Fruit fly (Drosophila melanogaster) whole organism, wandering third instar larva: ENCODE data around the gene CG7135.

Experiments used
- CG32264 ChIP-seq: fragments of 200-800 bp; sonication (Bioruptor generic); optimal IDR thresholded peaks from 2 replicates; lab custom pipeline; 2016; ENCODE audit warnings: missing biosample characterization, missing genetic modification characterization
- CG9705 ChIP-seq: fragments of 200-800 bp; sonication (Bioruptor generic); optimal IDR thresholded peaks from 2 replicates; lab custom pipeline; 2018; ENCODE audit warnings: missing biosample characterization, mild to moderate bottlenecking, missing genetic modification characterization
- Dif ChIP-seq: fragments of 200-275, 200-300 bp; sonication (Bioruptor generic); optimal IDR thresholded peaks from 2 replicates; lab custom pipeline; 2018; ENCODE audit warnings: missing biosample characterization, missing genetic modification characterization; ENCODE audit not compliant: partially characterized antibody
- HLH106 ChIP-seq: fragments of 200-800 bp; optimal IDR thresholded peaks from 3 replicates; lab custom pipeline; 2019; ENCODE audit warnings: missing biosample characterization, mild to moderate bottlenecking, missing genetic modification characterization, moderate library complexity
- Hr78 ChIP-seq: fragments of >200 bp; optimal IDR thresholded peaks from 2 replicates; lab custom pipeline; 2017; ENCODE audit warnings: missing biosample characterization, missing genetic modification characterization
- Hr83 ChIP-seq: fragments of 200-300 bp; sonication (Bioruptor generic); optimal IDR thresholded peaks from 2 replicates; lab custom pipeline; 2016; ENCODE audit warnings: missing biosample characterization, mild to moderate bottlenecking, missing genetic modification characterization, moderate library complexity; ENCODE audit not compliant: poor library complexity, severe bottlenecking
- Jra ChIP-seq: sonication (Bioruptor generic); optimal IDR thresholded peaks from 2 replicates; lab custom pipeline; 2016; ENCODE audit warnings: missing biosample characterization, missing genetic modification characterization
- Mio ChIP-seq: sonication (Bioruptor generic); optimal IDR thresholded peaks from 2 replicates; lab custom pipeline; 2016; ENCODE audit warnings: missing biosample characterization, missing genetic modification characterization
- Myc ChIP-seq: fragments of >200 bp; optimal IDR thresholded peaks from 2 replicates; lab custom pipeline; 2017
- N ChIP-seq: fragments of >200 bp; optimal IDR thresholded peaks from 2 replicates; lab custom pipeline; 2018; ENCODE audit warnings: missing biosample characterization, missing external identifiers, missing genetic modification characterization
- OdsH ChIP-seq: fragments of 200-800 bp; sonication (Bioruptor generic); optimal IDR thresholded peaks from 2 replicates; lab custom pipeline; 2016; ENCODE audit warnings: missing biosample characterization, mild to moderate bottlenecking, missing genetic modification characterization
- Rel ChIP-seq, 2 experiments: fragments of 200-800 bp; sonication (Bioruptor generic) in 1 of 2; optimal IDR thresholded peaks; 2 replicates in 1 of 2; 3 replicates in 1 of 2; lab custom pipeline; 2016 to 2019; ENCODE audit warnings: mild to moderate bottlenecking in 2 of 2, missing biosample characterization in 2 of 2, missing genetic modification characterization in 2 of 2, moderate library complexity in 1 of 2
- Sp1 ChIP-seq: fragments of 200-800 bp; sonication (Bioruptor generic); optimal IDR thresholded peaks from 3 replicates; lab custom pipeline; 2019; ENCODE audit warnings: missing biosample characterization, mild to moderate bottlenecking, missing genetic modification characterization, moderate library complexity
- Vsx2 ChIP-seq: fragments of 200-300, 225-300 bp; sonication (Bioruptor generic); optimal IDR thresholded peaks from 2 replicates; lab custom pipeline; 2018; ENCODE audit warnings: missing biosample characterization, missing genetic modification characterization; ENCODE audit not compliant: partially characterized antibody
- br ChIP-seq: fragments of 200-800 bp; sonication (Bioruptor generic); optimal IDR thresholded peaks from 2 replicates; lab custom pipeline; 2016; ENCODE audit warnings: missing biosample characterization, missing genetic modification characterization
- brk ChIP-seq: fragments of 200-800 bp; sonication (Bioruptor generic); optimal IDR thresholded peaks from 2 replicates; lab custom pipeline; 2016; ENCODE audit warnings: missing biosample characterization, mild to moderate bottlenecking, missing genetic modification characterization
- dl ChIP-seq, 2 experiments: fragments of 175-275, 200-275 bp in 1 of 2; fragments of 200-275 bp in 1 of 2; sonication (Bioruptor generic); optimal IDR thresholded peaks; lab custom pipeline; 2018; ENCODE audit warnings: mild to moderate bottlenecking in 2 of 2, missing biosample characterization in 2 of 2, missing genetic modification characterization in 2 of 2, moderate library complexity in 2 of 2; ENCODE audit not compliant: partially characterized antibody in 2 of 2, insufficient read depth in 1 of 2
- dsf ChIP-seq: sonication (Bioruptor generic); optimal IDR thresholded peaks from 2 replicates; lab custom pipeline; 2016; ENCODE audit warnings: missing biosample characterization, missing genetic modification characterization, borderline replicate concordance
- ey ChIP-seq: fragments of 200-800 bp; sonication (Bioruptor generic); optimal IDR thresholded peaks from 2 replicates; lab custom pipeline; 2016; ENCODE audit warnings: missing biosample characterization, missing genetic modification characterization
- foxo ChIP-seq, 2 experiments: fragments of 200-800 bp; sonication (Bioruptor generic); optimal IDR thresholded peaks; 2 replicates in 1 of 2; 3 replicates in 1 of 2; lab custom pipeline; 2016 to 2017; ENCODE audit warnings: missing biosample characterization in 2 of 2, missing genetic modification characterization in 2 of 2
- h ChIP-seq: fragments of 200-800 bp; sonication (Bioruptor generic); optimal IDR thresholded peaks from 3 replicates; lab custom pipeline; 2016; ENCODE audit warnings: missing biosample characterization, mild to moderate bottlenecking, missing genetic modification characterization
- jim ChIP-seq: fragments of 175-275, 200-325 bp; sonication (Bioruptor generic); optimal IDR thresholded peaks from 2 replicates; lab custom pipeline; 2016; ENCODE audit warnings: missing biosample characterization, mild to moderate bottlenecking, missing genetic modification characterization
- lola ChIP-seq: fragments of >200 bp; optimal IDR thresholded peaks from 2 replicates; lab custom pipeline; 2017; ENCODE audit warnings: missing biosample characterization, missing genetic modification characterization
- pan ChIP-seq: fragments of >200 bp; optimal IDR thresholded peaks from 2 replicates; lab custom pipeline; 2017
- psq ChIP-seq: fragments of 200-800 bp; sonication (Bioruptor generic); optimal IDR thresholded peaks from 3 replicates; lab custom pipeline; 2017; ENCODE audit warnings: missing biosample characterization, mild to moderate bottlenecking, missing genetic modification characterization, moderate library complexity
- rgr ChIP-seq: fragments of 200-800 bp; sonication (Bioruptor generic); optimal IDR thresholded peaks from 3 replicates; lab custom pipeline; 2016; ENCODE audit warnings: missing biosample characterization, mild to moderate bottlenecking, missing genetic modification characterization
- sv ChIP-seq: fragments of 200-800 bp; sonication (Bioruptor generic); optimal IDR thresholded peaks from 3 replicates; lab custom pipeline; 2016; ENCODE audit warnings: missing biosample characterization, missing genetic modification characterization
- tai ChIP-seq: sonication (Bioruptor generic); optimal IDR thresholded peaks from 2 replicates; lab custom pipeline; 2016; ENCODE audit warnings: missing biosample characterization, missing genetic modification characterization
- usp ChIP-seq: fragments of >200 bp; optimal IDR thresholded peaks from 2 replicates; lab custom pipeline; 2017; ENCODE audit warnings: missing biosample characterization, missing genetic modification characterization
- woc ChIP-seq: sonication (Bioruptor generic); optimal IDR thresholded peaks from 2 replicates; lab custom pipeline; 2016; ENCODE audit warnings: missing biosample characterization, mild to moderate bottlenecking, missing genetic modification characterization

CG7135 gene

DNA sequence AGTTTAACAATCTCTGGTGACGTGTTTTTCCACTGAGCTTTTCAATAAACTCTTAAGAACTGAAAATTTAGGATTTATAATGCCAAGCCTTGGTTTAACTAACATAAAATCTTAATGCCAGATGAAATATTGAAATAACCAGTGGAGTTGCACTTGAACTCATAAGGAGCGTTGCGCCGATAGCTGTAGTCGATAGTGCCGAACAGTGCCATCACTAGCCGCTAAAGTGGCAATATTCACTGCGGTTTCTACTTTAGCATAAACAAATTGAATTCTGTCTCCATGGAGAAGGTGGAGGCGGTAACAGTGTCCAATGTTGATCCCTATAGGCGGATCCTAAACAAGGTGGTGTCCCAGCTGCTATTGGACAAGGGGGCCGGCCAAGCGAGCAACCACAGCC lies 1.7 kb upstream of the CG7135 start, which contains the start of gene Taf8:
Gene Taf8, plus strand, starts transcription at position 193 of the 400 bp plus-strand sequence.
- peak; percentile 5 for TF ChIP-seq Hr83 (GFP tag; lab: Kevin White, UChicago)
- peak in 1 of 2 experiments; percentile 11 for TF ChIP-seq foxo (GFP tag; optimal IDR thresholded peaks at IDR 0.05; lab: Kevin White, UChicago)
- no peak for TF ChIP-seq brk (GFP tag; lab: Kevin White, UChicago)
- no peak for TF ChIP-seq CG32264 (GFP tag; lab: Kevin White, UChicago)
- TF ChIP-seq HLH106 (tag; lab: Kevin White, UChicago) = peak; percentile 10
- no peak for TF ChIP-seq woc
- no peak for TF ChIP-seq Myc (lab: Kevin White, UChicago)

DNA sequence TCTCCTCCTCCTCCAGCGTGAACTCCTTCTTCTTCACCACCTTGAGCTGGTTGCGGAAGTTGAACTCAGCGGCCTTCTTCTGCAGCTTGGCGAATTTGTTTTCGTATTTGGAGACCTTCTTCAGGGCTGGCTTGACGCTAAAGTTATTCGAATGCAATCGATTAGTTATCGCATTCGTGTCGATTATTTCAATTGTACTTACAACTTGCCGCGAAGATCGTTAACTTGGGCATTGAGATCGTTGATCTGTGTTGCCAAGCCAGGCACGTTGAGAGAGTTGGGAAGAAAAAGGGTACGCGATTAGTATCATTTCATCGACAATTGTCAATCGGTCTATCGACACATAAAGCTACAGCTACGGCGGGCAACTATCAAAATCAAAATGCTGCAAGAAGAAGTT lies 3.2 kb downstream of the CG7135 start:
- TF ChIP-seq Mio (no peak), CG32264 (GFP tag; lab: Kevin White, UChicago) (no peak), Dif (no peak), HLH106 (tag; lab: Kevin White, UChicago) (no peak), sv (GFP tag; lab: Kevin White, UChicago) (no peak), woc (no peak), lola (GFP tag; lab: Kevin White, UChicago) (no peak), br (GFP tag; lab: Kevin White, UChicago) (no peak), dsf (GFP tag; lab: Kevin White, UChicago) (no peak)

DNA sequence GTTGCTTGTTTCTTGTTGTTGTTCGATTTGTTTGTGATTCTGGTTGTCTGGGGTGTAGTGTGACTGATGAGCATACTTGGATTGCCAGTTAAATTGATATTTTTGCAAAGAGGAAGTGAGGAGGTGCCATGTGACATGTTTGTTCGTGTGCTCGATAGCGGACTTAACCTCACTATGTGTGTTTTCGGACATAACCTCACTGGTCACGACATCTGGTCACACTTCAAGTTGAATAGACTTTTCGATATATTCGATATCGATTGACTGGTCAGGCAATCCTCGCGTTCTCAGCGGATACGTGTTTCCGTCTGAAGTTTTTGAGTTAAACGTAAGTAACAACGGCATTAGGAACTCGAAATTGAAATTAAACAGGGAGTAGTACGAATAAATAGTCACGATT lies 5.2 kb downstream of the CG7135 start:
- no peak for TF ChIP-seq N (GFP tag; lab: Kevin White, UChicago)
- no peak for TF ChIP-seq pan (lab: Kevin White, UChicago)

DNA sequence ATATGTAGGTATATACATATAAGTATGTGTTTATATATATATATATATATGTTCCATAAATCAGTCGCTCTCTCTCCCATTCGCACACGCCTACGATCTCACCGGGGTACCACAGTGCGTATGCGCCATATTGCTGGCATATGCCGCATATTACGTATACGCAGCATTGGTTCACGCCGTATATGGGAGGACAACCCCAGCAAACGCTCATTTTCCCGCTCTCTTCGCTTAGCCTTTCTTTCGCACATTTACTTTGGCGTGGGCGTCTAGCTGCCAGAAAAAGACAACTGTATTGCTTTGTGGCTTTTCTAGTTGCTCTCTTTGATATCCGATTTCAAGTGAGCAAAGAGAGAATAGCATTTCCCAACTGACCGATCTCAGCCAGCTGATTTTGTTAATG lies 11.3 kb downstream of the CG7135 start:
- no peak for TF ChIP-seq tai (GFP tag; lab: Kevin White, UChicago)
- TF ChIP-seq N (GFP tag; lab: Kevin White, UChicago) = no peak
- TF ChIP-seq pan (lab: Kevin White, UChicago) = no peak
- TF ChIP-seq foxo (GFP tag; optimal IDR thresholded peaks at IDR 0.05; lab: Kevin White, UChicago) = no peak
- no peak for TF ChIP-seq Myc (lab: Kevin White, UChicago)
- TF ChIP-seq dl (GFP tag; optimal IDR thresholded peaks at IDR 0.05; lab: Kevin White, UChicago; ENCODE audit: insufficient read depth in 1 of 2, partially characterized antibody in 2 of 2) = no peak
- no peak for TF ChIP-seq jim (GFP tag; lab: Kevin White, UChicago)
- no peak for TF ChIP-seq woc
- no peak for TF ChIP-seq CG9705 (GFP tag; lab: Kevin White, UChicago)
- no peak for TF ChIP-seq usp (GFP tag; lab: Kevin White, UChicago)
- TF ChIP-seq Hr78 (GFP tag; lab: Kevin White, UChicago) = no peak
- no peak for TF ChIP-seq Sp1 (GFP tag; lab: Kevin White, UChicago)
- TF ChIP-seq HLH106 (tag; lab: Kevin White, UChicago) = no peak
- no peak for TF ChIP-seq Hr83 (GFP tag; lab: Kevin White, UChicago)
- no peak for TF ChIP-seq rgr (GFP tag; lab: Kevin White, UChicago)
- TF ChIP-seq Rel (GFP tag; optimal IDR thresholded peaks at IDR 0.05; lab: Kevin White, UChicago) = no peak
- TF ChIP-seq Rel (tag; optimal IDR thresholded peaks at IDR 0.05; lab: Kevin White, UChicago) = no peak
- no peak for TF ChIP-seq h

DNA sequence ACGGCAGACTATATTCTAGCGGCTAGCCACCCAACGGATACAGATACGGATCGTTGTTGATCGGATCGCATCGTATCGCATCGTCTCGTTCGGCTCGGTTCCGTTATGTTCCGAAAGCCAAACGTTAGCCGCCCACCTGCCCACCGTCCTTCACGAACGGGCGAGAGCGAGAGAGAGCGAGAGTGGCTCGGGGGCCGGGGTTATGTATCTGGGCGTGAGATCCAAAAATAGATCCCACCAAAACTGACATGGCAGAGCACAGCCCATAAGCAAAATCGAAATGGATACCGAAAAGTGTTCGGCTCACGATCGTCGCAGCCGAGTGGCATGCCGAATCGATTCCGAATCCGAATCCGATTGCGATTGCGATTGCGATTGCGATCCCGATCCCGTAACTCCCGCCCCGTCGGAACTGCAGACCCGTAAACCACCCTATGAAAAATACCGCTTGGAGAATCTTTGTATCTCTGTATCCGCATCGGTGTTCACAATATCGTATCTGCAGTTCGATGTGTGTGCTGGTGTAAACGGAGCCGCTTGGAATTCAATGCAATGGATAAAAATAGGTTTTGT lies 13.4 kb downstream of the CG7135 start, which contains the start of gene wupA:
Gene wupA, minus strand, starts transcription at position 112 of the 573 bp plus-strand sequence.
- TF ChIP-seq Hr78 (GFP tag; lab: Kevin White, UChicago) (no peak), Dif (no peak), br (GFP tag; lab: Kevin White, UChicago) (no peak)

DNA sequence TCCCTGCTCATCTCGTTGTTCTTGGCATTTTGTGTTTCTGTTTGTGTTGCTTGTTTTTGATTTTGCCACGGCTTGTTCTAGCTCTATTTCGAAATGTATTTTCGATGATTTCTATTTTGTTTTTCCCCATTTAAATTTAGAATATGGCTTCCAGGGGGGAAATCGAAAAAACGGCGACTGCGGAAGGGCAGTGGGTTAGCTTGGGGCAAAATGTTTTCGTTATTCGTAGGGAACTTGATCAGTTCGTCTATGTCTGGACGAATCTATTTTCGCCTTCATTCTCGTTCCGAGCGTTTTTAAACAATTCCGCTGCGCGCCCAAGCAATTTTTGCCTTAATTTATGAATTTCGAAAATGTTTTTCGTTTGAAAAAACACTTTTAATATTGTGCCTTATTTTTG lies 15.1 kb downstream of the CG7135 start:
- TF ChIP-seq usp (GFP tag; lab: Kevin White, UChicago) (no peak), psq (GFP tag; lab: Kevin White, UChicago) (no peak), pan (lab: Kevin White, UChicago) (no peak), HLH106 (tag; lab: Kevin White, UChicago) (no peak), OdsH (GFP tag; lab: Kevin White, UChicago) (no peak), woc (no peak), ey (GFP tag; lab: Kevin White, UChicago) (no peak), Myc (lab: Kevin White, UChicago) (no peak), foxo (GFP tag; optimal IDR thresholded peaks at IDR 0.05; lab: Kevin White, UChicago) (no peak), Hr78 (GFP tag; lab: Kevin White, UChicago) (no peak), Vsx2 (GFP tag; lab: Kevin White, UChicago) (no peak), br (GFP tag; lab: Kevin White, UChicago) (no peak), brk (GFP tag; lab: Kevin White, UChicago) (no peak), Dif (no peak), Jra (GFP tag; lab: Kevin White, UChicago) (no peak)
